Fruit fly (Drosophila melanogaster): Measurements from ENCODE around the gene Myc.

Gene Myc

dm6 chrX:3414003-3414767 lies 41.2 kb downstream of the Myc start (continued):
- TF ChIP-seq Neu2 (GFP tag; optimal IDR thresholded peaks at IDR 0.05; ENCODE audit: borderline replicate concordance) (no peak), CG30020 (tag; optimal IDR thresholded peaks at IDR 0.05) (no peak), Opbp (GFP tag; IDR thresholded peaks at IDR 0.05; ENCODE audit: partially characterized antibody) (no peak), corto (GFP tag; optimal IDR thresholded peaks at IDR 0.05) (no peak), Xbp1 (GFP tag; optimal IDR thresholded peaks at IDR 0.05) (peak; percentile 58), B-H2 (GFP tag; optimal IDR thresholded peaks at IDR 0.05) (no peak), CG4328 (GFP tag; optimal IDR thresholded peaks at IDR 0.05) (peak; percentile 25), Fer3 (tag; optimal IDR thresholded peaks at IDR 0.05) (peak; percentile 74), CHES-1-like (GFP tag; optimal IDR thresholded peaks at IDR 0.05) (no peak), kah (GFP tag; optimal IDR thresholded peaks at IDR 0.05) (peak; percentile 33), CoRest (tag; optimal IDR thresholded peaks at IDR 0.05) (peak; percentile 83), CG6689 (GFP tag; IDR thresholded peaks at IDR 0.05) (peak; percentile 65), CG18011 (GFP tag; optimal IDR thresholded peaks at IDR 0.05) (no peak), h (optimal IDR thresholded peaks at IDR 0.05) (no peak), az2 (GFP tag; optimal IDR thresholded peaks at IDR 0.05) (peak; percentile 59), Hr39 (optimal IDR thresholded peaks at IDR 0.05) (no peak), cwo (GFP tag; optimal IDR thresholded peaks at IDR 0.05) (peak; percentile 72), Mad (GFP tag; optimal IDR thresholded peaks at IDR 0.05) (no peak), CG34422 (GFP tag; IDR thresholded peaks at IDR 0.05) (peak; percentile 48; the same call in 2 of the 3 replicates), E2f2 (GFP tag; IDR thresholded peaks at IDR 0.05) (peak; percentile 49; the same call in 1 of the 2 replicates), CG8924 (tag; optimal IDR thresholded peaks at IDR 0.05) (peak; percentile 73), NC2β (GFP tag; optimal IDR thresholded peaks at IDR 0.05) (no peak), Dip3 (GFP tag; optimal IDR thresholded peaks at IDR 0.05) (no peak), ato (GFP tag; IDR thresholded peaks at IDR 0.05; ENCODE audit: partially characterized antibody) (no peak), CG1792 (GFP tag; optimal IDR thresholded peaks at IDR 0.05) (no peak), bowl (GFP tag; IDR thresholded peaks at IDR 0.05) (no peak), pzg (GFP tag; optimal IDR thresholded peaks at IDR 0.05) (no peak), CG1603 (tag; optimal IDR thresholded peaks at IDR 0.05) (no peak), CG4617 (GFP tag; optimal IDR thresholded peaks at IDR 0.05; ENCODE audit: borderline replicate concordance) (no peak), Eip74EF (GFP tag; optimal IDR thresholded peaks at IDR 0.05) (no peak), CG8359 (GFP tag; optimal IDR thresholded peaks at IDR 0.05; ENCODE audit: borderline replicate concordance) (no peak), sens-2 (GFP tag; IDR thresholded peaks at IDR 0.05) (no peak), CG18599 (GFP tag; optimal IDR thresholded peaks at IDR 0.05) (peak; percentile 84), CG7963 (GFP tag; IDR thresholded peaks at IDR 0.05; ENCODE audit: partially characterized antibody) (no peak), NC2α (GFP tag; optimal IDR thresholded peaks at IDR 0.05) (no peak), bab2 (GFP tag; optimal IDR thresholded peaks at IDR 0.05) (peak; percentile 20), Six4 (GFP tag; optimal IDR thresholded peaks at IDR 0.05) (peak; percentile 48), Blimp-1 (GFP tag; optimal IDR thresholded peaks at IDR 0.05) (peak; percentile 69), CG15514 (GFP tag; optimal IDR thresholded peaks at IDR 0.05) (peak; percentile 35), D19B (GFP tag; optimal IDR thresholded peaks at IDR 0.05) (peak; percentile 58), maf-S (GFP tag; optimal IDR thresholded peaks at IDR 0.05) (no peak), knrl (GFP tag; IDR thresholded peaks at IDR 0.05; ENCODE audit: partially characterized antibody) (no peak), chm (GFP tag; IDR thresholded peaks at IDR 0.05) (no peak), ems (GFP tag; optimal IDR thresholded peaks at IDR 0.05) (no peak), tx (GFP tag; optimal IDR thresholded peaks at IDR 0.05) (no peak), sob (GFP tag; IDR thresholded peaks at IDR 0.05) (peak; percentile 73), hth (optimal IDR thresholded peaks at IDR 0.05) (no peak), ac (GFP tag; optimal IDR thresholded peaks at IDR 0.05) (no peak), schlank (tag; optimal IDR thresholded peaks at IDR 0.05) (no peak)
